Fruit fly (Drosophila melanogaster) S2 (cell line): ENCODE results near the gene Snoo.
A peak's percentile ranks its signal among the peaks of the same experiment; 100 is the strongest.

Experiments used
- CG8478 ChIP-seq: fragments of >200 bp; optimal IDR thresholded peaks from 2 replicates; lab custom pipeline; 2018
- CTCF ChIP-seq, 2 experiments: fragments of >200 bp; optimal IDR thresholded peaks; 2 replicates each; lab custom pipeline; 2018

Snoo gene

DNA sequence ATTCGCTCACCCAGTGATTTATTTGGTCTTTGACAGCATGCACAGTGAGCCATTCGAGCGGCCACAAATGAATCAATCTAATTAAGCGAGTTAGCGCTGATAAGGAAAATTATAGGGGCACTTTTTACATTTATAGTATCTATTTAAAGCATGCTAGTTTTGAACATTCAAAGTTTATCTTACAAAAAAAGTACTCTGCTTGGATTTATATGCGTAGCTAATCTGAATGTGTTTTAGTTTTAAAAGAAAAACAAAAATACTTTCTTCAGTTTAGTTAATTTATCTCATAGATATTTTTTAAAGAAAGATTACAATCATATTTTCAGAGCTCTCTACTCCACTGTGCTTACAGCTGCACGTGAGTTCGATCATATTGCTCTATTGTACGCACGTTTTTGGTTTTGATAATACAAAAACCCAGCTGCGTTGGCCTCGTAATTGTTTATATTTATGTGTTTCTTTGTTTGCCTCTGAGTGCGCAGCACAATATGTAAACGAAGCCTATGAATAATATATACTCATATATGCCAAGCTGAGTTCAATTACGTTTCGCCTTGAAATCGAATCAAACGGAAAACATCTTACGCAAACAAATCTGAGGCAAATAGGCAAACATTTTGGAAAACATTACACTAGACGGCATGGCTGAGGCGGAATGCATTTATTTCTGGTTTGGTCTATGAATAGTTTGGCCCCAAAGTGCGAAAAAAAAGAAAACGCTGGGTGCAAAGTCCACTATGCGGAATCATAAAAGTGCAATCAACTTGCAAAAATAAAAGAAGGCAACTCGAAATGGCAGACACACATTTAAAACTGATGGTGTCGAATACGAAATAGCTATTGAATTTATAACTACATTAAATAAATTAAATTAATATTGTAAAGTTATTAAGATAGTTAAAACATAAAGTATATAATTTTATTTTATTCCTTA is 18.0 kb upstream of the Snoo start:
- no peak for TF ChIP-seq CTCF (optimal IDR thresholded peaks at IDR 0.05; lab: Kevin White, UChicago)
- no peak for TF ChIP-seq CG8478 (lab: Kevin White, UChicago)

DNA sequence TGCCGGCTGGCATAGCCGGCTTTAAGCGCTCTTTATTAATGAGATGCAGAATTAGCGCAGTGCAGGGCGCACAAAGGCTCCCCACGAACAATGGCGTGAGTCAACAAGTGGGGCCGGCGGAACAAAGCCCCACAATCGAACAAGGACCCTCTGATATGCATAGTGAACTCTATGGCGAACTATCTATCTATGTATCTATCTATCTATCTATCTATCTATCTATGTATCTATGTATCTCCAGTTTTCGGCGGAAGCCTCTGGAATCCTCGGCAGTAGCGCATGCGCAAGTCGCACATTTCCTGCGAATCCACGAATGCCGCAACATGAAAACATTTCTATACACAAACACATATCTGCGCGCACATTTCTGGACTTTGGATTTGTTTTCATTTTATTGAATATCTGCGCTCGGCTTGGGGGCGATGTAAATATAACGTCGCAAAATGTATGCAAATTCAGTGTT is 16.6 kb upstream of the Snoo start:
- TF ChIP-seq CTCF (optimal IDR thresholded peaks at IDR 0.05; lab: Kevin White, UChicago) (no peak), CG8478 (lab: Kevin White, UChicago) (no peak)

- TF ChIP-seq CG8478 (lab: Kevin White, UChicago) (no peak), CTCF (optimal IDR thresholded peaks at IDR 0.05; lab: Kevin White, UChicago) (peak; percentile 65 to 73)
Measured at dm6 chr2L:7998655-7999054, 14.7 kb upstream of the Snoo start, which contains the start of gene Sirup. Gene Sirup (plus strand): TSS chr2L:7998869.

DNA sequence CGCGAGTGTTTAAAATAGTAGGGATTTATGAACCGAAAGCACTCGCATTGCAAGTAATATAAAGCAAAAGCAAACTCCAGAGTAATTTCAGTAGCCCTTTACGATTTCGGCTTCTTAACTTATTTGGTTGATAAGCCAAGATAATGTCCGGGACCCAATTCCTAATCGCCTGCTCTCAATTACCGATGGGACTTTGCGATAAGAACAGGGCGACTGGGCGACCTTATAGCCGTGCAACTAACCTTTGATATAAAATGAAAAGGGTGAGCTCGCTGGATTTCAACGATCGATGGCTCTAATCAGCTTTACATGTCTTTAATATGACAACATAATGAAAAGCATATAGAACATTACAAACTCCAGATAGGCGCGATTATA is 14.1 kb upstream of the Snoo start, which contains the start of gene CG7227:
Gene CG7227 (minus strand): TSS at position 72 of the 378 bp plus-strand sequence.
- TF ChIP-seq CTCF (optimal IDR thresholded peaks at IDR 0.05; lab: Kevin White, UChicago) (no peak), CG8478 (lab: Kevin White, UChicago) (no peak)

DNA sequence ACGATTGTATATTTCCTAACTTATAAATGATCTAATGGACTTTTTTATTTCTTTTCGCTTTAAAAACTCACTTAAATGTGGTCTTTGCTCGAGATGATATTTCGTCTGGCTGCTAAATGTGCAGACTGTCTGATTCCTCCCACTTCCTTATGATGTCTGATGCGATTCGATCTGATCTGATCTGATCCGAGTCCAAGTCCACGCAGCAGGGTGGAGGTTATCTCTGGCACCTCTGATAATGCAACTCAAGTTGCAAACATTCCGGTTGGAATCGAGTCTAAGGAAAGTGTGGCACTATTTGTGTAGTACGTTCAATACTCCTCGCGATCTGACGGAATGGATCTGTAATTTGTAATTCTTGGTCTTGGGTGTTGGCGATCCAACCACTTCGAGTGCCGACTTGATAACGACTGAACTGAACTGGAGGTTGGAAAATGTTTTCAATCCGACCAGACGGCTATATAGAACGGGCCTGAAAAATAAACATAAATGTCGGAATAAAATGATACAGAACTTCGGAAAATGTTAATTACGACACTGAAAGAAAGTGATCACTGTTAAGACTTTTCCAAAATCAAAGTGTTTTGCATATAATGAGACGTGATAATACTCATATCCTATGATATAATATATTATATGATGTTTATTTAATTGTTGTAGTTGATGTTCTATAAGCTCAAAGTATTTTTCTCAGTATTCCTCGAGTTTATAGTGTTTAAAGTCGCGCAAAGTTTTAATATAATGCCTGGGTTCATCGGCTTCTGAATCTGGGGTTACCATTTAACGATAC is 13.5 kb upstream of the Snoo start:
- TF ChIP-seq CG8478 (lab: Kevin White, UChicago) (no peak), CTCF (optimal IDR thresholded peaks at IDR 0.05; lab: Kevin White, UChicago) (no peak)

DNA sequence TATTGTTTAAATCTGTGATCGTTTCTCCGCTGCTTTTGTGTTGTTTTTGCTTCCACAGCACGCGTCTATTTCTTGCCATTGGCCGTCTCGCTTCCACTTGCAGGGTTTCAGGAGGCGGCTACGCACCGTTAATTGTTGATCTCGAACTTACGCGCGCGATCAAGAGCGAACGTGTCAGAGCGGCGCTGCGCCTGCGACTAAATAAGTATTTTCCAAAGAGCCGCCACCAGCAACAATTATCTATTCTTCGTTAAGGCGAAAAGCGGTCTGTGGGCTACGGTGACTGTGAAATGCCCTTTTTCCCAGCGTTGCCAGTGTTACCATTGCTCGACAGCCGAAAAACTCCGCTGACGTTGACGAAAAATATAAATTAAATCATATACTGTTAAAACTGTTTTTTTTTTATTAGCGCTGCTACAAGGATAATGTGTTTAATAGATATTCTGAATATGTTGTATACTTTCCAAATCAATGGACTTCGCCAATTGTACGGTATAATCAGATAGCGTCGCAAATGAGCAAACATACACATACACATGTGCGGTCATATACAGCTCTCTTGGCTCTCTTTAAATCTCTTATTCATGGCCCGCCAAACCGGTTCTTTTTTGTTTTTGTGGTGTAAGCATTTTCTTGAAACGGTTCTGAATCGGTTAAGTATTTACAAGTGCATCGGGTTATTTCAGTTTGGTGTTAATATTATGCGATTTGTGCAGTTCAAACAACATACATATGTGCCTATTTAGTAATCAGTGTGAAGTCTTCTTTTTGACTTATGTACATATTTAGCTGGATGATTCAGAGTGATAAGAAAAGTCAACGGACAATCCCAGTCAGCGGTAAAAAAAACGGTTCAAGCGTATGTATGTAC is 10.2 kb upstream of the Snoo start, which contains the start of gene pes:
Gene pes (minus strand): TSS at position 201 of the 871 bp plus-strand sequence.
- no peak for TF ChIP-seq CG8478 (lab: Kevin White, UChicago)
- no peak for TF ChIP-seq CTCF (optimal IDR thresholded peaks at IDR 0.05; lab: Kevin White, UChicago)

dm6 chr2L:7993062-7993685 is 9.2 kb upstream of the Snoo start:
- TF ChIP-seq CG8478 (lab: Kevin White, UChicago): no peak
- no peak for TF ChIP-seq CTCF (optimal IDR thresholded peaks at IDR 0.05; lab: Kevin White, UChicago)

- TF ChIP-seq CG8478 (lab: Kevin White, UChicago): no peak
Measured at dm6 chr2L:7992654-7993053, 8.7 kb upstream of the Snoo start.

DNA sequence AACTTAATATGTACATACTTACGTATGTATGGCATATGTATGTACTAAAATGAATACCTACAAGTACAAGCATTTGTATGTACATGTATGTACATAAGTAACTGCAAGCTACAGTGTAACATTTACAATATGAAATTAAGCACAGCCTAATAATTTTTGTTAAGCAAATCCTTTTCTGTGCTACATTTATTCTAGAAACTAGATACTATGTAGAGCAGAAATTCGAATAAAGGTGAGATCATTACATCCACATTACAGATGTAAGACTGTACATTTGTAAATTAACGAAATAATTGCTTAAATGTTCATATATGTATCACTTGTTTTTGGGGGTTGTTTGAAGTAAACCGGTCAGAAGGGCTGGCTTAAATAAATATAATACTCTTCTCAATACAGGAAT is 8.0 kb upstream of the Snoo start:
- TF ChIP-seq CTCF (optimal IDR thresholded peaks at IDR 0.05; lab: Kevin White, UChicago): no peak
- TF ChIP-seq CG8478 (lab: Kevin White, UChicago): no peak

DNA sequence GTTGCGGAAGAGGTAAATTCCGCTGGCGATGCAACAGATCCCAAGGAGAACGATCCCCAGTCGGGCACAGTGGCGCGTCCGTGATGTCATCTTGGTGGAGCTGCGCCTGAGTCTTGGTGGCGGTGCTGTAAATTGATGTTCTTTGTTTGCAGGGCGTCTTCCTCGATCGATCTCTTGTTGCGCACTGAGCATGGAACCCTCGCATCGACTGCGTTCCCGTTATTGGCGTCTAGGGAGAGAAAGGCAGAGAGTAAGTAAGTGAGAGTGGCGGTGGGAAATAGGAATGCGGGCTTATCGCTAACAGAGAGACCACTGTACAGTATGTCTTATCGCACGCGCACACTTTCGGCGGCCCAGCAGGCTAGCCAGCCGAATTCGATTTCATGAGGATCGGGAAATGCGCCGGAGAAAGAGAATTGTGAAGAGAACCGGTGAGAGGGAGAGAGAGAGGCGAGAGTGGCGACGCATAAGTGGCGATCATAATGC is 7.4 kb upstream of the Snoo start:
- TF ChIP-seq CG8478 (lab: Kevin White, UChicago) (no peak), CTCF (optimal IDR thresholded peaks at IDR 0.05; lab: Kevin White, UChicago) (no peak)

- TF ChIP-seq CG8478 (lab: Kevin White, UChicago): no peak
- TF ChIP-seq CTCF (optimal IDR thresholded peaks at IDR 0.05; lab: Kevin White, UChicago): no peak
Measured at dm6 chr2L:7990720-7991119, 6.7 kb upstream of the Snoo start.

DNA sequence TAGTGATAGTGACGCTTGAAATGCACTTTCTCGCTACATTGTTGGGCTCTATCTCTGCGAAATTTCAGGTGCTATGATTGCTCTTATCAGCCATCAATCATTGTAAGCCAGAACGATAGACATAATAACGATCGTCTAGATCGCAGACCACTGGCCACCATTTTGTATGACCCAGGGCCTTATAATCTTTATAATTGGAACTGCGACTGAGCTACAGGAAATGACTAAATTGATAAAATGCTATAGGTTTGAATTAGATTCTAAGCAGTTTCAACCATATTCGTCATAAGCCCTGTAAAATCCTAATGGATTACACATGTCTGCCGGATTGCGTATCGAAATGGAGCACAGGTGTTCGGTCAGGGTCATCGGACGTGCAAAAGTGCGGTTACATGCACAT is 5.9 kb upstream of the Snoo start:
- TF ChIP-seq CTCF (optimal IDR thresholded peaks at IDR 0.05; lab: Kevin White, UChicago) (no peak), CG8478 (lab: Kevin White, UChicago) (no peak)

dm6 chr2L:7986210-7986609 is 2.2 kb upstream of the Snoo start:
- TF ChIP-seq CG8478 (lab: Kevin White, UChicago) (no peak), CTCF (optimal IDR thresholded peaks at IDR 0.05; lab: Kevin White, UChicago) (no peak)
